Fruit fly (Drosophila melanogaster) whole organism, prepupa: ENCODE data around the gene CG15784.

Experiments used
- Blimp-1 ChIP-seq: fragments of 200-800 bp; sonication (Bioruptor generic); optimal IDR thresholded peaks from 3 replicates; lab custom pipeline; 2017; ENCODE audit warnings: missing biosample characterization, missing genetic modification characterization, mild to moderate bottlenecking, moderate library complexity, missing genetic modification reagents
- CG11294 ChIP-seq: fragments of 200-800 bp; sonication (Bioruptor generic); IDR thresholded peaks from 2 replicates; pipeline ENCODE4 v1.3.6; 2022; ENCODE audit warnings: missing biosample characterization, missing genetic modification characterization
- CG11762 ChIP-seq: fragments of 200-800 bp; sonication (Bioruptor generic); optimal IDR thresholded peaks from 3 replicates; lab custom pipeline; 2016; ENCODE audit warnings: missing biosample characterization, missing genetic modification characterization; ENCODE audit not compliant: insufficient read depth
- CG11902 ChIP-seq: fragments of 200-800 bp; sonication (Bioruptor generic); optimal IDR thresholded peaks from 3 replicates; lab custom pipeline; 2016; ENCODE audit warnings: missing biosample characterization, missing genetic modification characterization
- CG15336 ChIP-seq: fragments of 200-800 bp; sonication (Bioruptor generic); IDR thresholded peaks from 2 replicates; pipeline ENCODE4 v1.3.6; 2022; ENCODE audit warnings: missing biosample characterization, missing genetic modification characterization
- CG1621 ChIP-seq: fragments of 200-800 bp; sonication (Bioruptor generic); optimal IDR thresholded peaks from 3 replicates; lab custom pipeline; 2018; ENCODE audit warnings: missing biosample characterization, mild to moderate bottlenecking, missing genetic modification characterization
- CG16779 ChIP-seq: fragments of 200-800 bp; sonication (Bioruptor generic); optimal IDR thresholded peaks from 3 replicates; lab custom pipeline; 2017; ENCODE audit warnings: missing biosample characterization, mild to moderate bottlenecking, missing genetic modification characterization
- CG31627 ChIP-seq: fragments of 200-800 bp; sonication (Bioruptor generic); optimal IDR thresholded peaks from 3 replicates; lab custom pipeline; 2016; ENCODE audit warnings: missing biosample characterization, missing genetic modification characterization
- CG32006 ChIP-seq: fragments of 200-800 bp; sonication (Bioruptor generic); optimal IDR thresholded peaks from 3 replicates; lab custom pipeline; 2017; ENCODE audit warnings: missing biosample characterization, mild to moderate bottlenecking, missing genetic modification characterization
- CG34406 ChIP-seq: fragments of 200-800 bp; sonication (Bioruptor generic); optimal IDR thresholded peaks from 3 replicates; lab custom pipeline; 2016; ENCODE audit warnings: missing biosample characterization, missing genetic modification characterization
- CG3919 ChIP-seq: fragments of 200-800 bp; sonication (Bioruptor generic); optimal IDR thresholded peaks from 3 replicates; lab custom pipeline; 2016; ENCODE audit warnings: missing biosample characterization, missing genetic modification characterization
- CG4318 ChIP-seq: fragments of 200-800 bp; sonication (Bioruptor generic); optimal IDR thresholded peaks from 3 replicates; lab custom pipeline; 2017; ENCODE audit warnings: missing biosample characterization, mild to moderate bottlenecking, missing genetic modification characterization
- CG6163 ChIP-seq: fragments of 200-800 bp; sonication (Bioruptor generic); IDR thresholded peaks from 3 replicates; pipeline ENCODE4 v1.3.6; 2022; ENCODE audit warnings: missing biosample characterization, missing genetic modification characterization
- CG6854 ChIP-seq: fragments of 200-800 bp; sonication (Bioruptor generic); optimal IDR thresholded peaks from 2 replicates; lab custom pipeline; 2017; ENCODE audit warnings: missing biosample characterization, mild to moderate bottlenecking, missing genetic modification characterization
- CG8319 ChIP-seq: fragments of 200-800 bp; sonication (Bioruptor generic); optimal IDR thresholded peaks from 3 replicates; lab custom pipeline; 2016; ENCODE audit warnings: missing biosample characterization, missing genetic modification characterization
- CG8632 ChIP-seq: fragments of 200-800 bp; sonication (Bioruptor generic); optimal IDR thresholded peaks from 3 replicates; lab custom pipeline; 2016; ENCODE audit warnings: missing biosample characterization, missing genetic modification characterization
- Eip78C ChIP-seq: fragments of 200-800 bp; sonication (Bioruptor generic); peaks from one replicate; lab custom pipeline; 2016; ENCODE audit warnings: missing biosample characterization, missing genetic modification characterization
- Ets21C ChIP-seq: fragments of 200-800 bp; sonication (Bioruptor generic); optimal IDR thresholded peaks from 3 replicates; lab custom pipeline; 2016; ENCODE audit warnings: missing biosample characterization, missing genetic modification characterization
- Ets96B ChIP-seq: fragments of 200-800 bp; optimal IDR thresholded peaks from 2 replicates; lab custom pipeline; 2019; ENCODE audit warnings: missing biosample characterization, mild to moderate bottlenecking, missing genetic modification characterization, moderate library complexity
- Gug ChIP-seq: fragments of 200-800 bp; sonication (Bioruptor generic); IDR thresholded peaks from 2 replicates; pipeline ENCODE4 v1.3.6; 2022; ENCODE audit warnings: missing biosample characterization, missing genetic modification characterization
- Hr39 ChIP-seq: fragments of 200-800 bp; sonication (Bioruptor generic); optimal IDR thresholded peaks from 2 replicates; lab custom pipeline; 2016; ENCODE audit warnings: missing biosample characterization, missing genetic modification characterization
- Hr4 ChIP-seq: fragments of 200-800 bp; sonication (Bioruptor generic); optimal IDR thresholded peaks from 3 replicates; lab custom pipeline; 2016; ENCODE audit warnings: missing biosample characterization, missing genetic modification characterization
- OdsH ChIP-seq: fragments of 200-800 bp; sonication (Bioruptor generic); optimal IDR thresholded peaks from 3 replicates; lab custom pipeline; 2016; ENCODE audit warnings: missing biosample characterization, missing genetic modification characterization
- Sox102F ChIP-seq: fragments of 200-800 bp; sonication (Bioruptor generic); optimal IDR thresholded peaks from 2 replicates; lab custom pipeline; 2016; ENCODE audit warnings: missing biosample characterization, mild to moderate bottlenecking, missing genetic modification characterization
- Sox14 ChIP-seq: fragments of 200-800 bp; sonication (Bioruptor generic); optimal IDR thresholded peaks from 3 replicates; lab custom pipeline; 2016; ENCODE audit warnings: missing biosample characterization, missing genetic modification characterization
- Sox15 ChIP-seq: fragments of 200-800 bp; sonication (Bioruptor generic); optimal IDR thresholded peaks from 3 replicates; lab custom pipeline; 2016; ENCODE audit warnings: missing biosample characterization, missing genetic modification characterization
- achi ChIP-seq: fragments of 200-800 bp; sonication (Bioruptor generic); optimal IDR thresholded peaks from 3 replicates; lab custom pipeline; 2016; ENCODE audit warnings: missing biosample characterization, missing genetic modification characterization
- cyc ChIP-seq: fragments of 200-800 bp; sonication (Bioruptor generic); optimal IDR thresholded peaks from 3 replicates; lab custom pipeline; 2016; ENCODE audit warnings: missing biosample characterization, missing genetic modification characterization
- dac ChIP-seq: fragments of 200-800 bp; sonication (Bioruptor generic); optimal IDR thresholded peaks from 2 replicates; lab custom pipeline; 2017; ENCODE audit warnings: missing biosample characterization, mild to moderate bottlenecking, missing genetic modification characterization
- eg ChIP-seq: fragments of 200-800 bp; sonication (Bioruptor generic); IDR thresholded peaks from 3 replicates; pipeline ENCODE4 v1.3.6; 2022; ENCODE audit warnings: missing biosample characterization, missing genetic modification characterization
- fd59A ChIP-seq: fragments of 200-800 bp; sonication (Bioruptor generic); optimal IDR thresholded peaks from 2 replicates; lab custom pipeline; 2017; ENCODE audit warnings: missing biosample characterization, mild to moderate bottlenecking, missing genetic modification characterization, missing genetic modification reagents
- fkh ChIP-seq: fragments of 200-800 bp; sonication (Bioruptor generic); optimal IDR thresholded peaks from 3 replicates; lab custom pipeline; 2017; ENCODE audit warnings: missing biosample characterization, mild to moderate bottlenecking, missing genetic modification characterization, moderate library complexity
- lz ChIP-seq: fragments of 200-800 bp; sonication (Bioruptor generic); optimal IDR thresholded peaks from 3 replicates; lab custom pipeline; 2016; ENCODE audit warnings: missing biosample characterization, missing genetic modification characterization
- net ChIP-seq: fragments of 200-800 bp; sonication (Bioruptor generic); optimal IDR thresholded peaks from 3 replicates; lab custom pipeline; 2016; ENCODE audit warnings: missing biosample characterization, missing genetic modification characterization
- salr ChIP-seq, 2 experiments: fragments of 200-800 bp; sonication (Bioruptor generic); optimal IDR thresholded peaks; 3 replicates each; lab custom pipeline; 2016 to 2018; ENCODE audit warnings: missing biosample characterization in 2 of 2, missing genetic modification characterization in 2 of 2, mild to moderate bottlenecking in 1 of 2
- ss ChIP-seq, 2 experiments: fragments of 200-800 bp; sonication (Bioruptor generic); optimal IDR thresholded peaks; 2 replicates in 1 of 2; 3 replicates in 1 of 2; lab custom pipeline; 2017 to 2018; ENCODE audit warnings: mild to moderate bottlenecking in 2 of 2, missing biosample characterization in 2 of 2, missing genetic modification characterization in 2 of 2, moderate library complexity in 1 of 2
- svp ChIP-seq: fragments of 200-800 bp; sonication (Bioruptor generic); peaks from one replicate; lab custom pipeline; 2016; ENCODE audit warnings: missing biosample characterization, missing genetic modification characterization
- topi ChIP-seq: fragments of 200-800 bp; sonication (Bioruptor generic); optimal IDR thresholded peaks from 3 replicates; lab custom pipeline; 2016; ENCODE audit warnings: missing biosample characterization, missing genetic modification characterization
- vri ChIP-seq: fragments of 200-800 bp; sonication (Bioruptor generic); optimal IDR thresholded peaks from 3 replicates; lab custom pipeline; 2016; ENCODE audit warnings: missing biosample characterization, mild to moderate bottlenecking, missing genetic modification characterization

The CG15784 gene

DNA sequence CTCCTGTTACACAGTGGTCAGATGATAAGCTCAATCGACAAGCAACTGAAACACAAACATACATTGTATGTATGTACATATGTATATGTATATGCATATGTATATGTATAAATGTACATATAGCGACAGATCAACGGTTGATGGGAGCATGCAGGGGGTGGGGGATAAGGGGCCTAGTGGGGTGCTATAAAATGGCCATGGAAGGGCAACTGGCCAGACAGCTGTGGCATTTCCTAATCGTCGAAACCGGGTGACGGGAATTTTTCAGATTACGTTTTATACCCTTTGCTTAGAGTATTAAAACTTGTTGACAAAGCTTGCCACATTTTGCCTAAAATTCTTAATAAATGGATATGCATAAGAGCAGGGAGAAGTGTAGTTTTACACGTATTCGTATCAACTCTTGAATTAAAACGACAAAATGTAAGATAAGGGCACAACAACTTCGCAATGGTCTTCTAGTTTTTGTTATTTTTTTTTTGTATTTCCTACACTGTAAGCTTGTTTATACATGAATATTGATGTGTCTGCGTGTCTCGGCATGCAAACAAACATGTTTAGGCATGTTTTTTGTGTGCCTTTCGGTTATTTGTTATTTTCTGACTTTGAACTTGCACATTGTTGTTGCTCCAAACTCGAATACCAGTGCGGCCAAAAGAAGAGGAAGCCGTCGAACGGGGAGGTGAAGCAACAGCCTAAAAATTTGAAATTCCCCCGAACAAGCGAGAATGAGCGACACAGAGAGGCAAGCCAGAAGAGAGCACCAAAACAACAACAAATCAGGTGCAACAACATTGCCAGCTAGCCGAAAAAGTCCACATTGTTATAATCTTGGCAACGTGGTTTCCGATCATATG is 10.1 kb upstream of the CG15784 start (continued):
- TF ChIP-seq Sox14 (GFP tag; lab: Kevin White, UChicago) (peak; percentile 21), Hr4 (GFP tag; lab: Kevin White, UChicago) (peak; percentile 67), ss (GFP tag; optimal IDR thresholded peaks at IDR 0.05; lab: Kevin White, UChicago) (peak in 1 of 2 experiments; percentile 1), net (peak; percentile 9), Ets96B (tag; lab: Kevin White, UChicago) (no peak), OdsH (GFP tag; lab: Kevin White, UChicago) (peak; percentile 50), CG6163 (peak; percentile 65; the same call in 2 of the 3 replicates), dac (GFP tag; lab: Kevin White, UChicago) (peak; percentile 38), CG34406 (GFP tag; lab: Kevin White, UChicago) (no peak), Blimp-1 (GFP tag; lab: Kevin White, UChicago) (no peak), Ets21C (peak; percentile 26), achi (GFP tag; lab: Kevin White, UChicago) (peak; percentile 47), eg (peak; percentile 73)

DNA sequence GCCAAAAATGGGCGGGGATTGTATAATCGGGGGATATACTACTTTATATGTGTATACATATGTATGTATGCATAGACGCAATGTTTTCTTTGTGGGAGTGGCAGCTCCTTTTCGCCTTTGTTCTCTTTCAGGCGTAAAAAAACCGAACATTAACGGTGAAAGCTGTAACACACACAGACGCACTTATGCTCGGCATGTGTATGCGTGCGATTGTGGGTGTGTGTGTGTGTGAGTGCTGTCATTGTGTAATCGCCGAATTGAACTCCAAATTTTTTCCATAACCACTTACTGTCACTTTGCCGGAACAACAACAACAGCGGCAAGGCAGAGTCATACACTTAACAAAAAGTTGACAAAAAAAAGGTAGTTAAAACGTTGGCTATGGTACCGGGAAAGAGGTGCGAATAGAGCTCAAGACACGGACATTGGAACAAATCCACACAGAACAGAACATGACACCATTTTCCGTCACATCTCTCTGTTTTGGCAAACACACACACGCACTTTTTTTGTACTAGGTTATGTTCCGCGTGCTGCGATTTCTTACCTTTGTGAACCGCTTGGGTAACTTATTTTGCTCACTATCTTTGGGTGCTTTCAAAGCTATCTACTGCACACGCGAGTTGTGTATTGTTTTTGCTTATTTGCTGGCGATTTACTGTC is 9.3 kb upstream of the CG15784 start:
- TF ChIP-seq CG8319 (GFP tag; lab: Kevin White, UChicago), result no peak
- TF ChIP-seq vri (GFP tag; lab: Kevin White, UChicago), result peak; percentile 69
- peak; percentile 1 for TF ChIP-seq Sox14 (GFP tag; lab: Kevin White, UChicago)

DNA sequence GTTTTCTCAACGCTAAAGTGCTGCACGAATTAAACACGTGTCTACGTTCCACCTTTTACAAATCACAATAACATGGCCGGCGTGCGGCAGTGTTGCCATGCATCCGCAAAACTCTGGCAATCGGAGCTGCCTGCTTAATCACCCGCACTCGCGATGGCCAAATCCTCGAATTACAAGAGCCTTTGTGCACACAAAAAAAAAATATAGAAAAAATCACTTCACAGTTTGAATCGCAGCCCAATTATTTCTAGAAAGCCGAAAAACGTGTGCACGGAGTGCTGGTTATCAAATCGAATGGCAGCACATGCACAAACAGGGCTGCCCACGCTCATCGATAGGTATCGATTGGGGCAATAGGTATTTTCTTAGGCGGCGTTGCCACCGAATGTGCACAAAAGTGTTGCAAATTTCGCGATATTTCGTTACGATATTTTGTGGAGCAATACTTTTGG is 8.8 kb upstream of the CG15784 start, which contains the start of gene spoon:
Gene spoon, minus strand, starts transcription at position 300 of the 452 bp plus-strand sequence.
- TF ChIP-seq CG3919 (GFP tag; lab: Kevin White, UChicago) (no peak), Sox14 (GFP tag; lab: Kevin White, UChicago) (peak; percentile 23), svp (peak; percentile 60), Sox15 (GFP tag; lab: Kevin White, UChicago) (no peak), achi (GFP tag; lab: Kevin White, UChicago) (peak; percentile 24), CG11762 (no peak), dac (GFP tag; lab: Kevin White, UChicago) (no peak), CG32006 (GFP tag; lab: Kevin White, UChicago) (no peak), CG8632 (GFP tag; lab: Kevin White, UChicago) (no peak), CG16779 (tag; lab: Kevin White, UChicago) (no peak), Hr39 (peak; percentile 34), topi (GFP tag; lab: Kevin White, UChicago) (peak; percentile 16), CG4318 (no peak), CG1621 (tag; lab: Kevin White, UChicago) (peak; percentile 22), CG31627 (peak; percentile 43), CG11294 (GFP tag; lab: Robert Waterston, UW) (no peak), lz (GFP tag; lab: Kevin White, UChicago) (peak; percentile 1), fkh (GFP tag; lab: Kevin White, UChicago) (peak; percentile 18), ss (GFP tag; optimal IDR thresholded peaks at IDR 0.05; lab: Kevin White, UChicago) (no peak), Gug (GFP tag; lab: Robert Waterston, UW) (no peak), Sox102F (GFP tag; lab: Kevin White, UChicago) (no peak), salr (GFP tag; optimal IDR thresholded peaks at IDR 0.05; lab: Kevin White, UChicago) (no peak), Eip78C (GFP tag; lab: Kevin White, UChicago) (peak; percentile 62), CG11902 (GFP tag; lab: Kevin White, UChicago) (no peak), CG15336 (GFP tag; lab: Robert Waterston, UW) (0 out of 2 replicates have a peak, but pooled peaks have one; percentile 14), vri (GFP tag; lab: Kevin White, UChicago) (no peak), Ets21C (no peak), fd59A (GFP tag; lab: Kevin White, UChicago) (no peak), CG6854 (GFP tag; lab: Kevin White, UChicago) (no peak), cyc (GFP tag; lab: Kevin White, UChicago) (no peak)
